Fruit fly (Drosophila melanogaster) whole organism, adult: ENCODE measurements around the gene Adgf-D.

Experiments
- CG11617 ChIP-seq: fragments of 200-800 bp; sonication (Bioruptor generic); optimal IDR thresholded peaks from 2 replicates; lab custom pipeline; 2017; ENCODE audit warnings: mild to moderate bottlenecking, missing biosample characterization, missing genetic modification reagents, missing genetic modification characterization
- CG12768 ChIP-seq: fragments of 200-800 bp; sonication (Bioruptor generic); optimal IDR thresholded peaks from 2 replicates; lab custom pipeline; 2017; ENCODE audit warnings: missing biosample characterization, missing genetic modification characterization, mild to moderate bottlenecking, moderate library complexity, missing genetic modification reagents
- CG1620 ChIP-seq: fragments of 200-800 bp; sonication (Bioruptor generic); optimal IDR thresholded peaks from 2 replicates; lab custom pipeline; 2016; ENCODE audit warnings: missing biosample characterization, missing genetic modification characterization
- Crg-1 ChIP-seq: fragments of 200-800 bp; sonication (Bioruptor generic); optimal IDR thresholded peaks from 2 replicates; lab custom pipeline; 2016; ENCODE audit warnings: missing biosample characterization, missing genetic modification characterization
- Hr96 ChIP-seq: fragments of 200-800 bp; sonication (Bioruptor generic); optimal IDR thresholded peaks from 2 replicates; lab custom pipeline; 2016; ENCODE audit warnings: missing biosample characterization, missing genetic modification characterization
- ovo ChIP-seq: fragments of 200-800 bp; sonication (Bioruptor generic); optimal IDR thresholded peaks from 2 replicates; lab custom pipeline; 2016; ENCODE audit warnings: missing biosample characterization, missing genetic modification characterization
- pad ChIP-seq: fragments of 200-800 bp; sonication (Bioruptor generic); optimal IDR thresholded peaks from 3 replicates; lab custom pipeline; 2017; ENCODE audit warnings: missing biosample characterization, missing genetic modification characterization, mild to moderate bottlenecking, moderate library complexity, missing genetic modification reagents
- tj ChIP-seq: fragments of 200-800 bp; sonication (Bioruptor generic); optimal IDR thresholded peaks from 3 replicates; lab custom pipeline; 2017; ENCODE audit warnings: missing biosample characterization, mild to moderate bottlenecking, missing genetic modification characterization, moderate library complexity
- toe ChIP-seq: fragments of 200-800 bp; sonication (Bioruptor generic); optimal IDR thresholded peaks from 2 replicates; lab custom pipeline; 2016; ENCODE audit warnings: missing biosample characterization, missing genetic modification characterization

DNA sequence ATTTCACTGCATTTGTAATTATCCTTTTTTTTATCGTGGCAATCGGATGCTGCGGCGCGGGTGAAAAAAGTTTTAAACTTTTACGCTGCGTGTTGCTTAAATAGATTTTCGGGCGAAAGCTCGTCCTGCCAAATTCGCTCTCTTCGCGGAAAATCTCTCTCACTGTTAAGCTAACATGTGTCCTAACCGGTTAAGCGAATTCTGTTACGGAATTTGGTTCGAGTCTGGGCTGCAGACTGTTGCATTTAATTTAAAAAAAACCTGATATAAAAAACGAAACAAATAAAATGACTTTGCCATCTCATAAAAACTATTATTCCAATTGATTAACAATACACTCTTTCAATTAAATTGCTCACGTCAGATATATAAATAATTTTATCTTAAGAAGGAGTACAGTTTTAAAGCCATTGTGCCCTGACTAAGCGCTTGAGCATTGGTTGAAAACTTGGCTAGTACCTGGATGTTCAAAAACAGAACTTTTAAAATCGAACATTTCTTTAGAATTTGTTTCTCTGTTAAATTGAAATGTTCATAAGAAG lies 30.6 kb downstream of the Adgf-D start, which contains the start of gene Task6:
- TF ChIP-seq CG1620 (GFP tag; lab: Kevin White, UChicago) (no peak), Crg-1 (GFP tag; lab: Kevin White, UChicago) (no peak), toe (no peak), tj (GFP tag; lab: Kevin White, UChicago) (no peak), CG12768 (GFP tag; lab: Kevin White, UChicago) (no peak), Hr96 (GFP tag; lab: Kevin White, UChicago) (no peak), pad (GFP tag; lab: Kevin White, UChicago) (no peak), CG11617 (no peak), ovo (GFP tag; lab: Kevin White, UChicago) (no peak)
